Worm (Caenorhabditis elegans) whole organism, midembryonic: ENCODE data around the gene T07A9.15.

ENCODE experiments used
- T22C8.4 ChIP-seq: fragments of 200-800 bp; sonication (Bioruptor generic); IDR thresholded peaks from 2 replicates; pipeline ENCODE4 v1.3.6; 2022; ENCODE audit warnings: missing genetic modification characterization, missing compliant biosample characterization
- cog-1 ChIP-seq: sonication (generic microtip); optimal IDR thresholded peaks from 2 replicates; lab custom pipeline; 2016; ENCODE audit warnings: missing genetic modification characterization, missing compliant biosample characterization
- flt-1 ChIP-seq: fragments of 200-800 bp; sonication (Bioruptor generic); IDR thresholded peaks from 2 replicates; pipeline ENCODE4 v1.3.6; 2022; ENCODE audit warnings: missing genetic modification characterization, missing compliant biosample characterization
- klf-2 ChIP-seq: fragments of 200-800 bp; sonication (Bioruptor generic); conservative IDR thresholded peaks from 2 replicates; pipeline ENCODE4 v1.3.6; 2022; ENCODE audit warnings: missing genetic modification reagents, missing genetic modification characterization, missing compliant biosample characterization
- med-1 ChIP-seq: sonication (generic microtip); optimal IDR thresholded peaks from 2 replicates; lab custom pipeline; 2017; ENCODE audit warnings: missing genetic modification characterization, mild to moderate bottlenecking, missing compliant biosample characterization, antibody characterized with exemption, missing genetic modification reagents; ENCODE audit not compliant: insufficient read depth
- ref-1 ChIP-seq: fragments of 200-800 bp; sonication (Bioruptor generic); conservative IDR thresholded peaks from 2 replicates; pipeline ENCODE4 v1.3.6; 2022; ENCODE audit warnings: missing genetic modification reagents, missing genetic modification characterization, missing compliant biosample characterization
- tab-1 ChIP-seq: fragments of 200-800 bp; sonication (Bioruptor generic); IDR thresholded peaks from 2 replicates; pipeline ENCODE4 v1.3.6; 2022; ENCODE audit warnings: missing genetic modification characterization, missing compliant biosample characterization

ce11 chrIV:386576-386975 is 6.8 kb downstream of the T07A9.15 start, which contains the start of gene T07A9.14:
- TF ChIP-seq flt-1 (no peak), T22C8.4 (GFP tag; lab: Robert Waterston, UW) (no peak), klf-2 (GFP tag; lab: Robert Waterston, UW) (no peak), ref-1 (GFP tag; lab: Robert Waterston, UW) (no peak), tab-1 (GFP tag; lab: Robert Waterston, UW) (no peak), med-1 (GFP tag; lab: Kevin White, UChicago) (no peak), cog-1 (no peak)
